Fruit fly (Drosophila melanogaster): Measurements from ENCODE around the gene Fdx1.

- TF ChIP-seq h (GFP tag; optimal IDR thresholded peaks at IDR 0.05) (no peak), dmrt93B (GFP tag; optimal IDR thresholded peaks at IDR 0.05) (no peak), pan (optimal IDR thresholded peaks at IDR 0.05) (no peak), OdsH (GFP tag; optimal IDR thresholded peaks at IDR 0.05) (no peak), N (GFP tag; optimal IDR thresholded peaks at IDR 0.05) (no peak), jim (GFP tag; optimal IDR thresholded peaks at IDR 0.05) (no peak), rgr (GFP tag; optimal IDR thresholded peaks at IDR 0.05) (no peak), Myc (optimal IDR thresholded peaks at IDR 0.05) (no peak), foxo (GFP tag; optimal IDR thresholded peaks at IDR 0.05) (no peak), dsf (GFP tag; optimal IDR thresholded peaks at IDR 0.05; ENCODE audit: borderline replicate concordance) (no peak), tai (GFP tag; optimal IDR thresholded peaks at IDR 0.05) (no peak), Dfd (GFP tag; optimal IDR thresholded peaks at IDR 0.05) (no peak)
Measured at dm6 chr3L:9343963-9344362, 27.1 kb downstream of the Fdx1 start.
